Worm (Caenorhabditis elegans): ENCODE results near the gene sru-36.

The sru-36 gene

ce11 chrV:9837679-9838078 lies 3.8 kb upstream of the sru-36 start, which contains the start of gene srsx-21:
Gene srsx-21 (plus strand): TSS chrV:9837979.
- TF ChIP-seq hnd-1 (tag; optimal IDR thresholded peaks at IDR 0.05), result no peak
- no peak for TF ChIP-seq pes-1 (GFP tag; IDR thresholded peaks at IDR 0.05)
- TF ChIP-seq flt-1 (GFP tag; IDR thresholded peaks at IDR 0.05), result no peak
- TF ChIP-seq ets-7 (tag; optimal IDR thresholded peaks at IDR 0.05), result no peak
- no peak for TF ChIP-seq hmg-4 (GFP tag; optimal IDR thresholded peaks at IDR 0.05)
- TF ChIP-seq ceh-36 (tag; optimal IDR thresholded peaks at IDR 0.05), result no peak
- TF ChIP-seq B0310.2 (tag; optimal IDR thresholded peaks at IDR 0.05), result no peak
- TF ChIP-seq ceh-13 (GFP tag; optimal IDR thresholded peaks at IDR 0.05), result no peak
- no peak for TF ChIP-seq tbx-37 (GFP tag; conservative IDR thresholded peaks at IDR 0.05)
- no peak for TF ChIP-seq sea-1 (GFP tag; conservative IDR thresholded peaks at IDR 0.05)
- TF ChIP-seq hmbx-1 (tag; optimal IDR thresholded peaks at IDR 0.05), result no peak
- no peak for TF ChIP-seq tra-4 (tag; optimal IDR thresholded peaks at IDR 0.05)
- no peak for TF ChIP-seq aly-1 (tag; optimal IDR thresholded peaks at IDR 0.05)
- TF ChIP-seq ama-1 (optimal IDR thresholded peaks at IDR 0.05), result no peak
- TF ChIP-seq scrt-1 (GFP tag; IDR thresholded peaks at IDR 0.05), result no peak
- TF ChIP-seq tbx-11 (GFP tag; IDR thresholded peaks at IDR 0.05), result no peak
- no peak for TF ChIP-seq F13C5.2 (tag; optimal IDR thresholded peaks at IDR 0.05)

- no peak for TF ChIP-seq scrt-1 (GFP tag; IDR thresholded peaks at IDR 0.05)
- TF ChIP-seq sea-1 (GFP tag; conservative IDR thresholded peaks at IDR 0.05), result no peak
- no peak for TF ChIP-seq ceh-13 (GFP tag; optimal IDR thresholded peaks at IDR 0.05)
- TF ChIP-seq hmbx-1 (tag; optimal IDR thresholded peaks at IDR 0.05), result no peak
- TF ChIP-seq ama-1 (optimal IDR thresholded peaks at IDR 0.05), result no peak
- no peak for TF ChIP-seq tbx-11 (GFP tag; IDR thresholded peaks at IDR 0.05)
- no peak for TF ChIP-seq hmg-4 (GFP tag; optimal IDR thresholded peaks at IDR 0.05)
- TF ChIP-seq B0310.2 (tag; optimal IDR thresholded peaks at IDR 0.05), result no peak
- TF ChIP-seq F13C5.2 (tag; optimal IDR thresholded peaks at IDR 0.05), result no peak
- no peak for TF ChIP-seq flt-1 (GFP tag; IDR thresholded peaks at IDR 0.05)
- no peak for TF ChIP-seq ets-7 (tag; optimal IDR thresholded peaks at IDR 0.05)
- no peak for TF ChIP-seq tra-4 (tag; optimal IDR thresholded peaks at IDR 0.05)
- no peak for TF ChIP-seq ceh-36 (tag; optimal IDR thresholded peaks at IDR 0.05)
Observed at ce11 chrV:9843376-9843916, 2.0 kb downstream of the sru-36 start, which contains the start of gene sru-8. Gene sru-8 (plus strand): TSS chrV:9843866.

ce11 chrV:9848576-9848975 lies 7.1 kb downstream of the sru-36 start:
- no peak for TF ChIP-seq F13C5.2 (tag; optimal IDR thresholded peaks at IDR 0.05)
- no peak for TF ChIP-seq sea-1 (GFP tag; conservative IDR thresholded peaks at IDR 0.05)
- TF ChIP-seq B0310.2 (tag; optimal IDR thresholded peaks at IDR 0.05), result no peak
- TF ChIP-seq ceh-13 (GFP tag; optimal IDR thresholded peaks at IDR 0.05), result no peak
- no peak for TF ChIP-seq scrt-1 (GFP tag; IDR thresholded peaks at IDR 0.05)
- no peak for TF ChIP-seq tra-4 (tag; optimal IDR thresholded peaks at IDR 0.05)
- no peak for TF ChIP-seq hnd-1 (tag; optimal IDR thresholded peaks at IDR 0.05)

ce11 chrV:9853801-9854200 lies 12.3 kb downstream of the sru-36 start:
- TF ChIP-seq hmg-4 (GFP tag; optimal IDR thresholded peaks at IDR 0.05) (no peak), aly-1 (tag; optimal IDR thresholded peaks at IDR 0.05) (no peak), ceh-36 (tag; optimal IDR thresholded peaks at IDR 0.05) (no peak), F13C5.2 (tag; optimal IDR thresholded peaks at IDR 0.05) (no peak), ets-7 (tag; optimal IDR thresholded peaks at IDR 0.05) (no peak), sea-1 (GFP tag; conservative IDR thresholded peaks at IDR 0.05) (no peak), tbx-11 (GFP tag; IDR thresholded peaks at IDR 0.05) (no peak), scrt-1 (GFP tag; IDR thresholded peaks at IDR 0.05) (no peak), flt-1 (GFP tag; IDR thresholded peaks at IDR 0.05) (no peak), tra-4 (tag; optimal IDR thresholded peaks at IDR 0.05) (no peak), ceh-13 (GFP tag; optimal IDR thresholded peaks at IDR 0.05) (no peak), hnd-1 (tag; optimal IDR thresholded peaks at IDR 0.05) (no peak), pes-1 (GFP tag; IDR thresholded peaks at IDR 0.05) (no peak), ama-1 (optimal IDR thresholded peaks at IDR 0.05) (no peak), hmbx-1 (tag; optimal IDR thresholded peaks at IDR 0.05) (no peak), B0310.2 (tag; optimal IDR thresholded peaks at IDR 0.05) (no peak), tbx-37 (GFP tag; conservative IDR thresholded peaks at IDR 0.05) (no peak)

- peak; percentile 24 for TF ChIP-seq aly-1 (tag; optimal IDR thresholded peaks at IDR 0.05)
- no peak for TF ChIP-seq F13C5.2 (tag; optimal IDR thresholded peaks at IDR 0.05)
- TF ChIP-seq B0310.2 (tag; optimal IDR thresholded peaks at IDR 0.05), result peak; percentile 35
Observed at ce11 chrV:9855920-9856852, 14.7 kb downstream of the sru-36 start.

- no peak for TF ChIP-seq scrt-1 (GFP tag; IDR thresholded peaks at IDR 0.05)
- TF ChIP-seq tra-4 (tag; optimal IDR thresholded peaks at IDR 0.05), result no peak
- TF ChIP-seq pes-1 (GFP tag; IDR thresholded peaks at IDR 0.05), result no peak
- TF ChIP-seq hmg-4 (GFP tag; optimal IDR thresholded peaks at IDR 0.05), result no peak
- TF ChIP-seq hnd-1 (tag; optimal IDR thresholded peaks at IDR 0.05), result no peak
- TF ChIP-seq B0310.2 (tag; optimal IDR thresholded peaks at IDR 0.05), result no peak
- TF ChIP-seq ama-1 (optimal IDR thresholded peaks at IDR 0.05), result no peak
- TF ChIP-seq ceh-36 (tag; optimal IDR thresholded peaks at IDR 0.05), result no peak
- TF ChIP-seq ceh-13 (GFP tag; optimal IDR thresholded peaks at IDR 0.05), result no peak
- TF ChIP-seq ets-7 (tag; optimal IDR thresholded peaks at IDR 0.05), result no peak
- no peak for TF ChIP-seq tbx-11 (GFP tag; IDR thresholded peaks at IDR 0.05)
- no peak for TF ChIP-seq tbx-37 (GFP tag; conservative IDR thresholded peaks at IDR 0.05)
Observed at ce11 chrV:9856978-9857377, 15.5 kb downstream of the sru-36 start.

- TF ChIP-seq B0310.2 (tag; optimal IDR thresholded peaks at IDR 0.05) (no peak), sea-1 (GFP tag; conservative IDR thresholded peaks at IDR 0.05) (no peak), F13C5.2 (tag; optimal IDR thresholded peaks at IDR 0.05) (no peak), hmg-4 (GFP tag; optimal IDR thresholded peaks at IDR 0.05) (no peak)
Observed at ce11 chrV:9859863-9860262, 18.4 kb downstream of the sru-36 start, which contains the start of gene lsy-12. Gene lsy-12 (minus strand): TSS chrV:9859963.
